Worm (Caenorhabditis elegans) whole organism, midembryonic: ENCODE results near the gene kreg-1.

Experiments used
- cog-1 ChIP-seq: sonication (generic microtip); optimal IDR thresholded peaks from 2 replicates; lab custom pipeline; 2016; ENCODE audit warnings: missing genetic modification characterization, missing compliant biosample characterization
- flt-1 ChIP-seq: fragments of 200-800 bp; sonication (Bioruptor generic); IDR thresholded peaks from 2 replicates; pipeline ENCODE4 v1.3.6; 2022; ENCODE audit warnings: missing genetic modification characterization, missing compliant biosample characterization
- klf-2 ChIP-seq: fragments of 200-800 bp; sonication (Bioruptor generic); conservative IDR thresholded peaks from 2 replicates; pipeline ENCODE4 v1.3.6; 2022; ENCODE audit warnings: missing genetic modification reagents, missing genetic modification characterization, missing compliant biosample characterization
- med-1 ChIP-seq: sonication (generic microtip); optimal IDR thresholded peaks from 2 replicates; lab custom pipeline; 2017; ENCODE audit warnings: missing genetic modification characterization, mild to moderate bottlenecking, missing compliant biosample characterization, antibody characterized with exemption, missing genetic modification reagents; ENCODE audit not compliant: insufficient read depth
- tab-1 ChIP-seq: fragments of 200-800 bp; sonication (Bioruptor generic); IDR thresholded peaks from 2 replicates; pipeline ENCODE4 v1.3.6; 2022; ENCODE audit warnings: missing genetic modification characterization, missing compliant biosample characterization
- ztf-23 ChIP-seq: fragments of 200-800 bp; sonication (Bioruptor generic); IDR thresholded peaks from 2 replicates; pipeline ENCODE4 v1.3.6; 2022; ENCODE audit warnings: missing genetic modification reagents, missing genetic modification characterization, missing compliant biosample characterization

ce11 chrX:8677320-8677719, 32.2 kb upstream of the kreg-1 start:
- no peak for TF ChIP-seq med-1 (GFP tag; lab: Kevin White, UChicago)
- TF ChIP-seq tab-1 (GFP tag; lab: Robert Waterston, UW), result no peak
- no peak for TF ChIP-seq flt-1 (GFP tag; lab: Robert Waterston, UW)
- TF ChIP-seq cog-1, result no peak
- TF ChIP-seq ztf-23 (GFP tag; lab: Robert Waterston, UW), result no peak
- no peak for TF ChIP-seq klf-2 (GFP tag; lab: Robert Waterston, UW)
